Fruit fly (Drosophila melanogaster) whole organism, embryonic: ENCODE results near the gene Glyat.

Experiments used
- Ada2b ChIP-seq: fragments of 200-800 bp; sonication (Bioruptor generic); IDR thresholded peaks from 2 replicates; pipeline ENCODE4 v1.3.6; 2022; ENCODE audit warnings: missing biosample characterization, missing genetic modification characterization
- B-H2 ChIP-seq: fragments of 200-800 bp; sonication (Bioruptor generic); optimal IDR thresholded peaks from 2 replicates; lab custom pipeline; 2018; ENCODE audit warnings: missing biosample characterization, mild to moderate bottlenecking, missing genetic modification characterization
- Blimp-1 ChIP-seq: fragments of 200-800 bp; sonication (Bioruptor generic); optimal IDR thresholded peaks from 3 replicates; lab custom pipeline; 2018; ENCODE audit warnings: missing biosample characterization, missing genetic modification characterization, mild to moderate bottlenecking, moderate library complexity, missing genetic modification reagents
- CG10979 ChIP-seq: fragments of 200-800 bp; sonication (Bioruptor generic); optimal IDR thresholded peaks from 2 replicates; lab custom pipeline; 2018; ENCODE audit warnings: missing biosample characterization, mild to moderate bottlenecking, missing genetic modification characterization, moderate library complexity
- CG11504 ChIP-seq: fragments of 200-800 bp; sonication (Bioruptor generic); optimal IDR thresholded peaks from 3 replicates; lab custom pipeline; 2019; ENCODE audit warnings: missing biosample characterization, mild to moderate bottlenecking, missing genetic modification characterization, moderate library complexity
- CG12391 ChIP-seq: fragments of 200-800 bp; sonication (Bioruptor generic); optimal IDR thresholded peaks from 3 replicates; lab custom pipeline; 2018; ENCODE audit warnings: missing biosample characterization, mild to moderate bottlenecking, missing genetic modification characterization, moderate library complexity
- CG13424 ChIP-seq: fragments of 200-800 bp; sonication (Bioruptor generic); optimal IDR thresholded peaks from 2 replicates; lab custom pipeline; 2019; ENCODE audit warnings: missing biosample characterization, mild to moderate bottlenecking, missing genetic modification characterization, moderate library complexity
- CG15269 ChIP-seq: fragments of 200-800 bp; sonication (Bioruptor generic); optimal IDR thresholded peaks from 2 replicates; lab custom pipeline; 2018; ENCODE audit warnings: missing biosample characterization, mild to moderate bottlenecking, missing genetic modification characterization, moderate library complexity
- CG17361 ChIP-seq: fragments of 200-800 bp; sonication (Bioruptor generic); IDR thresholded peaks from 3 replicates; pipeline ENCODE4 v1.3.6; 2022; ENCODE audit warnings: missing biosample characterization, missing genetic modification characterization
- CG17612 ChIP-seq: fragments of 200-800 bp; sonication (Bioruptor generic); IDR thresholded peaks from 2 replicates; pipeline ENCODE4 v1.3.6; 2022; ENCODE audit warnings: missing biosample characterization, missing genetic modification characterization
- CG18262 ChIP-seq: fragments of 200-800 bp; optimal IDR thresholded peaks from 3 replicates; lab custom pipeline; 2019; ENCODE audit warnings: missing biosample characterization, mild to moderate bottlenecking, missing genetic modification characterization, moderate library complexity
- CG2678 ChIP-seq: fragments of 200-800 bp; sonication (Bioruptor generic); optimal IDR thresholded peaks from 3 replicates; lab custom pipeline; 2019; ENCODE audit warnings: missing biosample characterization, mild to moderate bottlenecking, missing genetic modification characterization, moderate library complexity
- CG30403 ChIP-seq: fragments of 200-800 bp; sonication (Bioruptor generic); optimal IDR thresholded peaks from 3 replicates; lab custom pipeline; 2016; ENCODE audit warnings: missing biosample characterization, missing genetic modification characterization
- CG31441 ChIP-seq: fragments of 200-800 bp; sonication (Bioruptor generic); IDR thresholded peaks from 2 replicates; pipeline ENCODE4 v1.3.6; 2022; ENCODE audit warnings: missing biosample characterization, missing genetic modification characterization
- CG3838 ChIP-seq: fragments of 200-800 bp; sonication (Bioruptor generic); optimal IDR thresholded peaks from 3 replicates; lab custom pipeline; 2016; ENCODE audit warnings: missing biosample characterization, missing genetic modification characterization
- CG7556 ChIP-seq: fragments of 200-800 bp; sonication (Bioruptor generic); optimal IDR thresholded peaks from 2 replicates; lab custom pipeline; 2017; ENCODE audit warnings: missing biosample characterization, mild to moderate bottlenecking, missing genetic modification characterization
- CG7839 ChIP-seq: fragments of 200-800 bp; sonication (Bioruptor generic); optimal IDR thresholded peaks from 3 replicates; lab custom pipeline; 2018; ENCODE audit warnings: missing biosample characterization, mild to moderate bottlenecking, missing genetic modification characterization, moderate library complexity
- CG9215 ChIP-seq: fragments of 200-800 bp; sonication (Bioruptor generic); IDR thresholded peaks from 2 replicates; pipeline ENCODE4 v1.3.6; 2022; ENCODE audit warnings: missing biosample characterization, missing genetic modification characterization
- CG9437 ChIP-seq: fragments of 200-800 bp; sonication (Bioruptor generic); optimal IDR thresholded peaks from 2 replicates; lab custom pipeline; 2018; ENCODE audit warnings: missing biosample characterization, mild to moderate bottlenecking, missing genetic modification characterization
- Drgx ChIP-seq: fragments of 200-800 bp; sonication (Bioruptor generic); IDR thresholded peaks from 2 replicates; pipeline ENCODE4 v1.3.6; 2022; ENCODE audit warnings: missing biosample characterization, missing genetic modification characterization
- Hr51 ChIP-seq, 2 experiments: fragments of 200-800 bp; sonication (Bioruptor generic); optimal IDR thresholded peaks; 2 replicates in 1 of 2; 3 replicates in 1 of 2; lab custom pipeline; 2016 to 2018; ENCODE audit warnings: missing biosample characterization in 2 of 2, missing genetic modification characterization in 2 of 2, mild to moderate bottlenecking in 1 of 2, moderate library complexity in 1 of 2
- Med ChIP-seq: fragments of 200-800 bp; sonication (Bioruptor generic); peaks from one replicate; lab custom pipeline; 2016; ENCODE audit warnings: missing biosample characterization, missing genetic modification characterization, mild to moderate bottlenecking, inconsistent platforms, moderate library complexity
- Optix ChIP-seq: fragments of 200-800 bp; sonication (Bioruptor generic); IDR thresholded peaks from 3 replicates; pipeline ENCODE4 v1.3.6; 2022; ENCODE audit warnings: missing biosample characterization, missing genetic modification characterization
- PHDP ChIP-seq: fragments of 200-800 bp; sonication (Bioruptor generic); optimal IDR thresholded peaks from 3 replicates; lab custom pipeline; 2018; ENCODE audit warnings: missing biosample characterization, mild to moderate bottlenecking, missing genetic modification characterization, moderate library complexity
- Sox100B ChIP-seq: fragments of 200-800 bp; sonication (Bioruptor generic); optimal IDR thresholded peaks from 3 replicates; lab custom pipeline; 2018; ENCODE audit warnings: missing biosample characterization, mild to moderate bottlenecking, missing genetic modification characterization
- Sox102F ChIP-seq: fragments of 200-800 bp; sonication (Bioruptor generic); optimal IDR thresholded peaks from 2 replicates; lab custom pipeline; 2018; ENCODE audit warnings: missing biosample characterization, mild to moderate bottlenecking, missing genetic modification characterization, moderate library complexity
- ase ChIP-seq: fragments of 200-800 bp; sonication (Bioruptor generic); IDR thresholded peaks from 3 replicates; pipeline ENCODE4 v1.3.6; 2022; ENCODE audit warnings: missing biosample characterization, missing genetic modification characterization
- bab2 ChIP-seq: fragments of 200-800 bp; sonication (Bioruptor generic); optimal IDR thresholded peaks from 2 replicates; lab custom pipeline; 2016; ENCODE audit warnings: missing biosample characterization, missing genetic modification characterization
- crol ChIP-seq: fragments of 200-800 bp; sonication (Bioruptor generic); IDR thresholded peaks from 2 replicates; pipeline ENCODE4 v1.3.6; 2022; ENCODE audit warnings: missing biosample characterization, missing genetic modification characterization
- dmrt99B ChIP-seq: fragments of 200-800 bp; sonication (Bioruptor generic); optimal IDR thresholded peaks from 2 replicates; lab custom pipeline; 2018; ENCODE audit warnings: missing biosample characterization, mild to moderate bottlenecking, missing genetic modification characterization, moderate library complexity
- dysf ChIP-seq: fragments of 200-800 bp; sonication (Bioruptor generic); IDR thresholded peaks from 3 replicates; pipeline ENCODE4 v1.3.6; 2022; ENCODE audit warnings: missing biosample characterization, missing genetic modification characterization
- ewg ChIP-seq: fragments of 200-800 bp; sonication (Bioruptor generic); optimal IDR thresholded peaks from 3 replicates; lab custom pipeline; 2017; ENCODE audit warnings: mild to moderate bottlenecking, missing biosample characterization, missing genetic modification reagents, missing genetic modification characterization
- exex ChIP-seq: fragments of 200-800 bp; sonication (Bioruptor generic); optimal IDR thresholded peaks from 4 replicates; lab custom pipeline; 2018; ENCODE audit warnings: missing biosample characterization, mild to moderate bottlenecking, missing genetic modification characterization, moderate library complexity
- gem ChIP-seq: fragments of 200-800 bp; sonication (Bioruptor generic); optimal IDR thresholded peaks from 2 replicates; lab custom pipeline; 2019; ENCODE audit warnings: missing biosample characterization, mild to moderate bottlenecking, missing genetic modification characterization, moderate library complexity
- ham ChIP-seq: fragments of 200-800 bp; sonication (Bioruptor generic); IDR thresholded peaks from 2 replicates; pipeline ENCODE4 v1.3.6; 2022; ENCODE audit warnings: missing biosample characterization, missing genetic modification characterization
- nmo ChIP-seq: fragments of 200-800 bp; sonication (Bioruptor generic); optimal IDR thresholded peaks from 2 replicates; lab custom pipeline; 2018; ENCODE audit warnings: missing biosample characterization, mild to moderate bottlenecking, missing genetic modification characterization, moderate library complexity
- phol ChIP-seq: fragments of 200-800 bp; sonication (Bioruptor generic); optimal IDR thresholded peaks from 3 replicates; lab custom pipeline; 2018; ENCODE audit warnings: missing biosample characterization, mild to moderate bottlenecking, missing genetic modification characterization, moderate library complexity
- pita ChIP-seq: fragments of 200-800 bp; sonication (Bioruptor generic); optimal IDR thresholded peaks from 2 replicates; lab custom pipeline; 2017; ENCODE audit warnings: missing biosample characterization, mild to moderate bottlenecking, missing genetic modification characterization
- row ChIP-seq: fragments of 200-800 bp; sonication (Bioruptor generic); IDR thresholded peaks from 3 replicates; pipeline ENCODE4 v1.3.6; 2022; ENCODE audit warnings: missing biosample characterization, missing genetic modification characterization
- seq ChIP-seq: fragments of 200-800 bp; sonication (Bioruptor generic); IDR thresholded peaks from 2 replicates; pipeline ENCODE4 v1.3.6; 2022; ENCODE audit warnings: missing biosample characterization, missing genetic modification characterization
- sisA ChIP-seq: fragments of 200-800 bp; sonication (Bioruptor generic); IDR thresholded peaks from 2 replicates; pipeline ENCODE4 v1.3.6; 2022; ENCODE audit warnings: missing biosample characterization, missing genetic modification characterization
- sug ChIP-seq: fragments of 200-800 bp; optimal IDR thresholded peaks from 2 replicates; lab custom pipeline; 2019; ENCODE audit warnings: missing biosample characterization, mild to moderate bottlenecking, missing genetic modification characterization, moderate library complexity
- tll ChIP-seq, 2 experiments: fragments of 200-800 bp in 1 of 2; fragments of >200 bp in 1 of 2; sonication (Bioruptor generic) in 1 of 2; optimal IDR thresholded peaks; 2 replicates each; lab custom pipeline; 2017 to 2019; ENCODE audit warnings: missing biosample characterization in 2 of 2, missing genetic modification characterization in 2 of 2, mild to moderate bottlenecking in 1 of 2, moderate library complexity in 1 of 2

The Glyat gene

dm6 chr2L:7970001-7970400 is 40.5 kb downstream of the Glyat start:
- TF ChIP-seq sug (tag; lab: Kevin White, UChicago) (peak; percentile 45), B-H2 (GFP tag; lab: Kevin White, UChicago) (no peak), bab2 (no peak), exex (tag; lab: Kevin White, UChicago) (peak; percentile 15)

- 0 out of 2 replicates have a peak, but pooled peaks have one; percentile 7 for TF ChIP-seq CG17612
- peak; percentile 51 for TF ChIP-seq crol (GFP tag; lab: Robert Waterston, UW)
- TF ChIP-seq ham (GFP tag; lab: Robert Waterston, UW), result no peak
- TF ChIP-seq, all 482 proteins: peak for 2
Observed at dm6 chr2L:7969329-7969728, 41.1 kb downstream of the Glyat start.

dm6 chr2L:7968054-7968453 is 42.4 kb downstream of the Glyat start:
- no peak for TF ChIP-seq pita (GFP tag; lab: Kevin White, UChicago)
- TF ChIP-seq Optix (GFP tag; lab: Robert Waterston, UW), result no peak
- TF ChIP-seq ewg (GFP tag; lab: Kevin White, UChicago), result peak; percentile 25
- TF ChIP-seq ase, result no peak
- peak; percentile 18 for TF ChIP-seq CG30403
- peak; percentile 37; the same call in 1 of the 3 replicates for TF ChIP-seq dysf (GFP tag; lab: Robert Waterston, UW)
- TF ChIP-seq CG31441 (GFP tag; lab: Robert Waterston, UW), result peak; percentile 21; the same call in 1 of the 2 replicates
- peak; percentile 13 for TF ChIP-seq CG13424 (tag; lab: Kevin White, UChicago)
- peak; percentile 5 for TF ChIP-seq Sox100B (GFP tag; lab: Kevin White, UChicago)
- peak; percentile 20 for TF ChIP-seq Blimp-1
- no peak for TF ChIP-seq CG9215
- TF ChIP-seq gem, result peak; percentile 53
- TF ChIP-seq CG15269, result peak; percentile 17
- TF ChIP-seq sisA (GFP tag; lab: Robert Waterston, UW), result no peak
- peak; percentile 11 for TF ChIP-seq CG18262 (tag; lab: Kevin White, UChicago)
- peak; percentile 10 for TF ChIP-seq CG12391
- TF ChIP-seq CG11504 (tag; lab: Kevin White, UChicago), result peak; percentile 41
- peak; percentile 15 for TF ChIP-seq Med (GFP tag; lab: Kevin White, UChicago)
- TF ChIP-seq CG10979, result peak; percentile 5
- TF ChIP-seq Ada2b (GFP tag; lab: Robert Waterston, UW), result no peak
- peak; percentile 28 for TF ChIP-seq CG7839 (tag; lab: Kevin White, UChicago)
- peak; percentile 23; the same call in 1 of the 3 replicates for TF ChIP-seq row (GFP tag; lab: Robert Waterston, UW)
- TF ChIP-seq Sox102F (GFP tag; lab: Kevin White, UChicago), result peak; percentile 4
- no peak for TF ChIP-seq tll (GFP tag; optimal IDR thresholded peaks at IDR 0.05; lab: Kevin White, UChicago)
- TF ChIP-seq CG3838, result no peak
- TF ChIP-seq phol (tag; lab: Kevin White, UChicago), result peak; percentile 21
- peak; percentile 46; the same call in 2 of the 3 replicates for TF ChIP-seq CG17361
- peak; percentile 8 for TF ChIP-seq nmo (GFP tag; lab: Kevin White, UChicago)
- TF ChIP-seq CG2678 (tag; lab: Kevin White, UChicago), result peak; percentile 45
- peak; percentile 35 for TF ChIP-seq dmrt99B (tag; lab: Kevin White, UChicago)
- TF ChIP-seq seq (GFP tag; lab: Robert Waterston, UW), result no peak
- peak; percentile 58 for TF ChIP-seq Drgx (GFP tag; lab: Robert Waterston, UW)
- TF ChIP-seq CG7556 (GFP tag; lab: Kevin White, UChicago), result peak; percentile 11
- peak; percentile 2 for TF ChIP-seq CG9437 (GFP tag; lab: Kevin White, UChicago)
- peak in 1 of 2 experiments; percentile 7 for TF ChIP-seq Hr51 (GFP tag; optimal IDR thresholded peaks at IDR 0.05; lab: Kevin White, UChicago)
- TF ChIP-seq PHDP (tag; lab: Kevin White, UChicago), result peak; percentile 24
